Fruit fly (Drosophila melanogaster): ENCODE data around the gene grass.

dm6 chr3R:27165416-27165982 lies 7.8 kb downstream of the grass start, which contains the start of the genes CG34293 and spn-D:
- TF ChIP-seq h (optimal IDR thresholded peaks at IDR 0.05) (no peak), ttk (optimal IDR thresholded peaks at IDR 0.05) (no peak), Sin3A (optimal IDR thresholded peaks at IDR 0.05) (no peak), Myc (optimal IDR thresholded peaks at IDR 0.05) (no peak), insv (optimal IDR thresholded peaks at IDR 0.05) (no peak)
